Fruit fly (Drosophila melanogaster) whole organism, embryonic: Measurements from ENCODE around the gene CG10669.

Experiments used
- BtbVII ChIP-seq: fragments of 200-800 bp; sonication (Bioruptor generic); optimal IDR thresholded peaks from 3 replicates; lab custom pipeline; 2017; ENCODE audit warnings: missing biosample characterization, mild to moderate bottlenecking, missing genetic modification characterization
- CG10274 ChIP-seq: fragments of 200-800 bp; sonication (Bioruptor generic); optimal IDR thresholded peaks from 3 replicates; lab custom pipeline; 2017; ENCODE audit warnings: missing biosample characterization, mild to moderate bottlenecking, missing genetic modification characterization
- CG4820 ChIP-seq: fragments of 200-800 bp; sonication (Bioruptor generic); optimal IDR thresholded peaks from 3 replicates; lab custom pipeline; 2016; ENCODE audit warnings: missing biosample characterization, missing genetic modification characterization
- CHES-1-like ChIP-seq: fragments of 200-800 bp; sonication (Bioruptor generic); optimal IDR thresholded peaks from 2 replicates; lab custom pipeline; 2016; ENCODE audit warnings: missing biosample characterization, missing genetic modification characterization
- GATAe ChIP-seq: fragments of 200-800 bp; sonication (Bioruptor generic); conservative IDR thresholded peaks from 2 replicates; pipeline ENCODE4 v1.3.6; 2022; ENCODE audit warnings: missing biosample characterization, missing genetic modification characterization
- lov ChIP-seq, 2 experiments: fragments of 200-800 bp in 1 of 2; fragments of >200 bp in 1 of 2; sonication (Bioruptor generic) in 1 of 2; IDR thresholded peaks in 1 of 2; optimal IDR thresholded peaks in 1 of 2; 2 replicates in 1 of 2; 3 replicates in 1 of 2; pipeline versions ENCODE4 v1.3.6 to Lab custom; 2017 to 2022; ENCODE audit warnings: missing biosample characterization in 1 of 2, missing genetic modification characterization in 1 of 2

dm6 chr3R:25299507-25299964, 35.5 kb downstream of the CG10669 start, which contains the start of gene CG31288:
- no peak for TF ChIP-seq BtbVII (GFP tag; lab: Kevin White, UChicago)
- no peak for TF ChIP-seq CHES-1-like (GFP tag; lab: Kevin White, UChicago)
- no peak for TF ChIP-seq CG4820 (GFP tag; lab: Kevin White, UChicago)
- TF ChIP-seq GATAe (GFP tag; lab: Robert Waterston, UW) = no peak
- TF ChIP-seq CG10274 (GFP tag; lab: Kevin White, UChicago) = no peak
- no peak for TF ChIP-seq lov (optimal IDR thresholded peaks at IDR 0.05; lab: Kevin White, UChicago)
- no peak for TF ChIP-seq lov (GFP tag; IDR thresholded peaks at IDR 0.05; lab: Robert Waterston, UW)
